Fruit fly (Drosophila melanogaster): Measurements from ENCODE around the gene CG12016.
A peak's percentile ranks its signal among the peaks of the same experiment; 100 is the strongest.

CG12016 gene

DNA sequence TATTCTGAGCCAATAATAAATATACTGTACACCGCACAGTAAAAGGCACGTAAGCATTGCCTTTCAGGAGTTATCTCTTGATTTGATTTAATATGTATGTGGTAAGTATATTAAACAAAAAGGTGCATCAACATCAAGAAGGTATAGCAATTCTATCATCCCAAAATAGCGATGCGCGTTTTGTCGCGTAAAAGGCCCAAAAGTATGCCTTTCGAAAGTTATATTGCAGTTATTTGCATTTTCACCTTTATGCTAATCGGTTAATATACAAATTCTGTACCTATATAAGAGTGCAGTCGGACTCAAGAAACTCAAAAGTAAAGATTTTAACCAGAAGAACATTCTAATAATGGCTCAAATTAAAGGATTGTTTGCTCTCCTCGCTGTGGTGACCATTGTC is 4.1 kb upstream of the CG12016 start, which contains the start of gene Drsl4:
Gene Drsl4 (plus strand): TSS at position 333 of the 400 bp plus-strand sequence.
- peak; percentile 81 for TF ChIP-seq svp (GFP tag)
- TF ChIP-seq CG9139 (GFP tag; optimal IDR thresholded peaks at IDR 0.05) = no peak

DNA sequence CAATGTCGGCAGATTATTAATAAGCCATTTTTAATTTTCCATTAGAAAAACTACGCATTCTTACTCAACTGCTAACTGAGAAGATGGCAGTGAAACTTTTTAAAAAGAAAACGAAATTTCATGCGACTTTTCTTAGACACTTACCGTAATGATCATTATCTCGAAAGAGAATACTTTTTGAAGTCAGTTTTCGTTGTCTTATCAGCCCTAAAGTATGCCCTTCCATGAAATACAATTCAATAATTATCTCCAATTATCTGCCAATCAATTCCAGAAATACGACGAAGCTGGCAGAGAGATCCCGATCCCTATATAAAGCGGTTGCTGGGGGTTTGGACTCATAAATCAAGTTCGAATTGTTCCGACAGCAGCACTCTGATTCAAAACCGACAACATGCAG is 2.9 kb upstream of the CG12016 start, which contains the start of gene Drsl5:
Gene Drsl5 (plus strand): TSS at position 341 of the 400 bp plus-strand sequence.
- no peak for TF ChIP-seq Ets21C (GFP tag; optimal IDR thresholded peaks at IDR 0.05)
- peak; percentile 74 for TF ChIP-seq svp (GFP tag)

DNA sequence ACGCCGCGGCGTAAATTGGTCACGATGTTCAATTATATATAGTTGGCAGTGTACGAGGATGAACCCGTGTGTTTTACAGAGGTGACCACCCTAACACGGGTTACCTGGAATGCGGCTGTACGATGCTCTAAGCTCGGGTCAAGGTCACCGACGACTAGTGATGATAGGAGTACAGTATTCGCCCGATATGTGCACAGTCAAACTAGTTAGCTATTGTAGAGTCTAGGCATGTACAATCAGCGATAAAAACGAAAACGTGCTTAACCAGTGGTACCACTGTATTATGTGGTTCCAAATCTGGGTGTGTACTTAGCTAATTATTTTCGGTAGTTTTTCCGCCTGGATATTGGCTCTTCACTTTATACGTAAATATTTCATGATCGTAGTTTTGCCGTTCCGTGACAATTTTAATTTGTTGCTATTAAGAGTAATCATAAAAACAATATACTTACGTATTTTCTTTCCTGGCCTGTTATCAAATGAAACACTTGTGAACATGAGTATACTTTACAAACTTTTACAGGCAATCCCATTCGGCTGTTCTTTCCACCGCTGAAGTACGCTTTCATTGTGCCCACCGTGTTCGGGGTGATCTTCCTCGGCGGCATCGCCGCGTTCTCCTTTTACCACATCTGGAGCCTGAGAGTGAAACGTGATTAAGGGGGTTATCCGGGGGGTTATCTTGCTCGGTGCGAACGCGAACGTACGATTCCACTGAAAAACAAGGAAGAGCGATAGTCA is 807 bp downstream of the CG12016 start:
- TF ChIP-seq Eip93F (GFP tag; optimal IDR thresholded peaks at IDR 0.05) (no peak), Blimp-1 (GFP tag; optimal IDR thresholded peaks at IDR 0.05) (no peak), Hr39 (GFP tag; optimal IDR thresholded peaks at IDR 0.05) (no peak), CG16779 (tag; optimal IDR thresholded peaks at IDR 0.05) (no peak), lz (GFP tag; optimal IDR thresholded peaks at IDR 0.05) (no peak), Hr38 (GFP tag; optimal IDR thresholded peaks at IDR 0.05) (no peak), Eip78C (GFP tag) (peak; percentile 75), topi (GFP tag; optimal IDR thresholded peaks at IDR 0.05) (no peak), CG8319 (GFP tag; optimal IDR thresholded peaks at IDR 0.05) (no peak), Ets21C (GFP tag; optimal IDR thresholded peaks at IDR 0.05) (no peak), salr (GFP tag; optimal IDR thresholded peaks at IDR 0.05) (no peak), CG6163 (GFP tag; IDR thresholded peaks at IDR 0.05) (0 out of 3 replicates have a peak, but pooled peaks have one; percentile 41), CG8632 (GFP tag; optimal IDR thresholded peaks at IDR 0.05) (no peak), Sox14 (GFP tag; optimal IDR thresholded peaks at IDR 0.05) (no peak), Sox15 (GFP tag; optimal IDR thresholded peaks at IDR 0.05) (no peak), CG11294 (GFP tag; IDR thresholded peaks at IDR 0.05) (no peak), CG34406 (GFP tag; optimal IDR thresholded peaks at IDR 0.05) (no peak), CG11762 (GFP tag; optimal IDR thresholded peaks at IDR 0.05; ENCODE audit: insufficient read depth) (no peak), ss (GFP tag; optimal IDR thresholded peaks at IDR 0.05) (no peak), Lpt (GFP tag; optimal IDR thresholded peaks at IDR 0.05) (no peak), cyc (GFP tag; optimal IDR thresholded peaks at IDR 0.05) (no peak), CG32006 (GFP tag; optimal IDR thresholded peaks at IDR 0.05) (peak; percentile 38), CG3919 (GFP tag; optimal IDR thresholded peaks at IDR 0.05) (peak; percentile 25), CG9139 (GFP tag; optimal IDR thresholded peaks at IDR 0.05) (no peak), Sox102F (GFP tag; optimal IDR thresholded peaks at IDR 0.05) (no peak), fkh (GFP tag; optimal IDR thresholded peaks at IDR 0.05) (no peak), fd85E (GFP tag; optimal IDR thresholded peaks at IDR 0.05) (no peak), net (GFP tag; optimal IDR thresholded peaks at IDR 0.05) (no peak), OdsH (GFP tag; optimal IDR thresholded peaks at IDR 0.05) (peak; percentile 25), dsx (GFP tag; optimal IDR thresholded peaks at IDR 0.05; ENCODE audit: poor library complexity, severe bottlenecking) (peak; percentile 24), Gug (GFP tag; IDR thresholded peaks at IDR 0.05) (no peak), esn (GFP tag; optimal IDR thresholded peaks at IDR 0.05) (peak; percentile 10), CG10631 (GFP tag; optimal IDR thresholded peaks at IDR 0.05) (no peak), vri (GFP tag; optimal IDR thresholded peaks at IDR 0.05) (no peak), acj6 (GFP tag; optimal IDR thresholded peaks at IDR 0.05) (peak; percentile 19), CG6808 (GFP tag; optimal IDR thresholded peaks at IDR 0.05) (peak; percentile 5), Ets96B (tag; optimal IDR thresholded peaks at IDR 0.05) (no peak), spab (GFP tag; optimal IDR thresholded peaks at IDR 0.05) (no peak), CG4318 (GFP tag; optimal IDR thresholded peaks at IDR 0.05) (no peak), fd59A (GFP tag; optimal IDR thresholded peaks at IDR 0.05) (no peak), achi (GFP tag; optimal IDR thresholded peaks at IDR 0.05) (no peak), dac (GFP tag; optimal IDR thresholded peaks at IDR 0.05) (no peak), pdm3 (GFP tag; optimal IDR thresholded peaks at IDR 0.05) (no peak), CG6854 (GFP tag; optimal IDR thresholded peaks at IDR 0.05) (no peak), CG15336 (GFP tag; IDR thresholded peaks at IDR 0.05) (0 out of 2 replicates have a peak, but pooled peaks have one; percentile 36)

Measured in whole organism, prepupa.